Worm (Caenorhabditis elegans) whole organism, L2 larva: Measurements from ENCODE around the gene elpc-3.

ENCODE experiments used
- ceh-16 ChIP-seq: fragments of 150-350 bp; optimal IDR thresholded peaks from 2 replicates; lab custom pipeline; 2014; ENCODE audit warnings: missing biosample characterization, missing genetic modification characterization
- ceh-82 ChIP-seq: fragments of 150-350 bp; optimal IDR thresholded peaks from 2 replicates; lab custom pipeline; 2014; ENCODE audit warnings: missing biosample characterization, missing genetic modification characterization
- lin-11 ChIP-seq: fragments of 150-350 bp; sonication (generic microtip); optimal IDR thresholded peaks from 2 replicates; lab custom pipeline; 2014; ENCODE audit warnings: missing biosample characterization, missing genetic modification characterization, inconsistent platforms, mixed read lengths
- lsy-2 ChIP-seq, 2 experiments: fragments of 150-350 bp in 1 of 2; sonication (generic microtip) in 1 of 2; optimal IDR thresholded peaks; 2 replicates each; lab custom pipeline; 2014 to 2017; ENCODE audit warnings: missing biosample characterization in 2 of 2, missing genetic modification characterization in 2 of 2
- unc-39 ChIP-seq: fragments of 150-350 bp; optimal IDR thresholded peaks from 2 replicates; lab custom pipeline; 2014; ENCODE audit warnings: missing biosample characterization, missing genetic modification characterization
- unc-62 ChIP-seq: fragments of 150-350 bp; optimal IDR thresholded peaks from 2 replicates; lab custom pipeline; 2014; ENCODE audit warnings: missing biosample characterization, missing genetic modification reagents, missing genetic modification characterization

DNA sequence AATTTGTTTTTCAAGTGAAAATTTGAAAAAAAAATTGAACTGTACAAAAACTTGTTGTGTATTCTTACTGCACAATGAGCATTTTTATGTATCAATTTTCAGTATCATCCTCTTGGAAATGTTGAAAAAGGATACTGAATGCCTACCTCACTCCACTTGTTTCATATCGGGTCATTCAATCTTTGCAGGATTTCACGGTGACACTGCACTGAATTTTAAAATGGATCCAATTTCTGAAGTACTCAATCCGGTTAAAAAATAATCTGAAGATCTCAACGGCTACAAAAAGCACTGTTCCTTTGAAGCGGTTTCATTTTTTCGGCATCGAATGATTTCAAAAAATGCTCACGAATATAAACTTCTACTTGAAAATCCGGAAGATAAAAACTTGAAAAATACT lies 43.3 kb downstream of the elpc-3 start:
- TF ChIP-seq ceh-16 (no peak), lin-11 (no peak), ceh-82 (no peak), lsy-2 (tag; optimal IDR thresholded peaks at IDR 0.05; lab: Kevin White, UChicago) (no peak), unc-62 (no peak), unc-39 (tag; lab: Kevin White, UChicago) (no peak)
